Fruit fly (Drosophila melanogaster) whole organism, embryonic: ENCODE results near the gene CG15498.

Experiments
- B-H2 ChIP-seq: fragments of 200-800 bp; sonication (Bioruptor generic); optimal IDR thresholded peaks from 2 replicates; lab custom pipeline; 2018; ENCODE audit warnings: missing biosample characterization, mild to moderate bottlenecking, missing genetic modification characterization
- Bteb2 ChIP-seq: fragments of 200-800 bp; sonication (Bioruptor generic); optimal IDR thresholded peaks from 2 replicates; lab custom pipeline; 2016; ENCODE audit warnings: missing biosample characterization, missing genetic modification characterization
- CG10274 ChIP-seq: fragments of 200-800 bp; sonication (Bioruptor generic); optimal IDR thresholded peaks from 3 replicates; lab custom pipeline; 2017; ENCODE audit warnings: missing biosample characterization, mild to moderate bottlenecking, missing genetic modification characterization
- CG10462 ChIP-seq: fragments of 200-800 bp; sonication (Bioruptor generic); optimal IDR thresholded peaks from 2 replicates; lab custom pipeline; 2016; ENCODE audit warnings: missing biosample characterization, missing genetic modification characterization
- CG10979 ChIP-seq: fragments of 200-800 bp; sonication (Bioruptor generic); optimal IDR thresholded peaks from 2 replicates; lab custom pipeline; 2018; ENCODE audit warnings: missing biosample characterization, mild to moderate bottlenecking, missing genetic modification characterization, moderate library complexity
- CG11093 ChIP-seq: fragments of 200-800 bp; sonication (Bioruptor generic); IDR thresholded peaks from 3 replicates; pipeline ENCODE4 v1.3.6; 2022; ENCODE audit warnings: missing biosample characterization, missing genetic modification characterization
- CG11696 ChIP-seq: fragments of 200-800 bp; sonication (Bioruptor generic); IDR thresholded peaks from 2 replicates; pipeline ENCODE4 v1.3.6; 2022; ENCODE audit warnings: missing biosample characterization, missing genetic modification characterization
- CG15269 ChIP-seq: fragments of 200-800 bp; sonication (Bioruptor generic); optimal IDR thresholded peaks from 2 replicates; lab custom pipeline; 2018; ENCODE audit warnings: missing biosample characterization, mild to moderate bottlenecking, missing genetic modification characterization, moderate library complexity
- CG1529 ChIP-seq: fragments of 200-800 bp; sonication (Bioruptor generic); optimal IDR thresholded peaks from 3 replicates; lab custom pipeline; 2018; ENCODE audit warnings: missing biosample characterization, missing genetic modification characterization
- CG17829 ChIP-seq: fragments of 200-800 bp; optimal IDR thresholded peaks from 2 replicates; lab custom pipeline; 2019; ENCODE audit warnings: missing biosample characterization, mild to moderate bottlenecking, missing genetic modification characterization, moderate library complexity
- CG2116 ChIP-seq: fragments of 200-800 bp; sonication (Bioruptor generic); optimal IDR thresholded peaks from 3 replicates; lab custom pipeline; 2018; ENCODE audit warnings: missing biosample characterization, mild to moderate bottlenecking, missing genetic modification characterization
- CG2129 ChIP-seq: fragments of 200-800 bp; sonication (Bioruptor generic); IDR thresholded peaks from 2 replicates; pipeline ENCODE4 v1.3.6; 2022; ENCODE audit warnings: missing biosample characterization, missing genetic modification characterization; ENCODE audit not compliant: partially characterized antibody
- CG2678 ChIP-seq: fragments of 200-800 bp; sonication (Bioruptor generic); optimal IDR thresholded peaks from 3 replicates; lab custom pipeline; 2019; ENCODE audit warnings: missing biosample characterization, mild to moderate bottlenecking, missing genetic modification characterization, moderate library complexity
- CG3995 ChIP-seq: fragments of 200-800 bp; sonication (Bioruptor generic); optimal IDR thresholded peaks from 3 replicates; lab custom pipeline; 2016; ENCODE audit warnings: missing biosample characterization, missing genetic modification characterization
- CG42726 ChIP-seq: fragments of 200-800 bp; sonication (Bioruptor generic); IDR thresholded peaks from 2 replicates; pipeline ENCODE4 v1.3.6; 2022; ENCODE audit warnings: missing biosample characterization, missing genetic modification characterization; ENCODE audit not compliant: partially characterized antibody
- CG5953 ChIP-seq: fragments of 200-800 bp; sonication (Bioruptor generic); IDR thresholded peaks from 2 replicates; pipeline ENCODE4 v1.3.6; 2022; ENCODE audit warnings: missing biosample characterization, missing genetic modification characterization
- CG6254 ChIP-seq: fragments of 200-800 bp; sonication (Bioruptor generic); optimal IDR thresholded peaks from 3 replicates; lab custom pipeline; 2017; ENCODE audit warnings: mild to moderate bottlenecking, missing biosample characterization, missing genetic modification reagents, missing genetic modification characterization
- CG7271 ChIP-seq: fragments of 200-800 bp; sonication (Bioruptor generic); optimal IDR thresholded peaks from 2 replicates; lab custom pipeline; 2018; ENCODE audit warnings: missing biosample characterization, mild to moderate bottlenecking, missing genetic modification characterization, moderate library complexity
- CG8388 ChIP-seq: fragments of 200-800 bp; sonication (Bioruptor generic); optimal IDR thresholded peaks from 2 replicates; lab custom pipeline; 2019; ENCODE audit warnings: missing biosample characterization, mild to moderate bottlenecking, missing genetic modification characterization, moderate library complexity
- CG9215 ChIP-seq: fragments of 200-800 bp; sonication (Bioruptor generic); IDR thresholded peaks from 2 replicates; pipeline ENCODE4 v1.3.6; 2022; ENCODE audit warnings: missing biosample characterization, missing genetic modification characterization
- CkIIα-i1 ChIP-seq: fragments of 200-800 bp; sonication (Bioruptor generic); IDR thresholded peaks from 2 replicates; pipeline ENCODE4 v1.3.6; 2022; ENCODE audit warnings: missing biosample characterization, missing genetic modification characterization
- Dip3 ChIP-seq: fragments of 200-800 bp; sonication (Bioruptor generic); optimal IDR thresholded peaks from 3 replicates; lab custom pipeline; 2016; ENCODE audit warnings: missing biosample characterization, missing genetic modification characterization
- E2f1 ChIP-seq: fragments of 200-800 bp; sonication (Bioruptor generic); IDR thresholded peaks from 2 replicates; pipeline ENCODE4 v1.3.6; 2022; ENCODE audit warnings: missing biosample characterization, missing genetic modification characterization
- Fer3 ChIP-seq: fragments of 200-800 bp; sonication (Bioruptor generic); optimal IDR thresholded peaks from 2 replicates; lab custom pipeline; 2018; ENCODE audit warnings: missing biosample characterization, mild to moderate bottlenecking, missing genetic modification characterization, moderate library complexity
- Gsc ChIP-seq: fragments of 200-800 bp; sonication (Bioruptor generic); IDR thresholded peaks from 2 replicates; pipeline ENCODE4 v1.3.6; 2022; ENCODE audit warnings: missing biosample characterization, missing genetic modification characterization
- Hsf ChIP-seq: fragments of 200-800 bp; sonication (Bioruptor generic); optimal IDR thresholded peaks from 3 replicates; lab custom pipeline; 2016; ENCODE audit warnings: missing biosample characterization, missing genetic modification characterization
- Kr ChIP-seq: fragments of 200-800 bp; sonication (Bioruptor generic); optimal IDR thresholded peaks from 2 replicates; lab custom pipeline; 2017; ENCODE audit warnings: missing biosample characterization, mild to moderate bottlenecking, missing genetic modification characterization
- MBD-R2 ChIP-seq: fragments of 200-800 bp; sonication (Bioruptor generic); IDR thresholded peaks from 2 replicates; pipeline ENCODE4 v1.3.6; 2022; ENCODE audit warnings: missing biosample characterization, missing genetic modification characterization
- Rx ChIP-seq: fragments of 200-800 bp; sonication (Bioruptor generic); IDR thresholded peaks from 2 replicates; pipeline ENCODE4 v1.3.6; 2022; ENCODE audit warnings: missing biosample characterization, missing genetic modification characterization
- Sry-β ChIP-seq: fragments of 200-800 bp; sonication (Bioruptor generic); optimal IDR thresholded peaks from 2 replicates; lab custom pipeline; 2018; ENCODE audit warnings: missing biosample characterization, mild to moderate bottlenecking, missing genetic modification characterization, moderate library complexity
- abd-A ChIP-seq: fragments of 200-800 bp; sonication (Bioruptor generic); optimal IDR thresholded peaks from 3 replicates; lab custom pipeline; 2019; ENCODE audit warnings: missing biosample characterization, mild to moderate bottlenecking, missing genetic modification characterization, moderate library complexity
- aop ChIP-seq: fragments of 200-800 bp; sonication (Bioruptor generic); IDR thresholded peaks from 2 replicates; pipeline ENCODE4 v1.3.6; 2022; ENCODE audit warnings: missing biosample characterization, missing genetic modification characterization
- bsh ChIP-seq, 2 experiments: fragments of 200-800 bp; sonication (Bioruptor generic); optimal IDR thresholded peaks; 2 replicates each; lab custom pipeline; 2017 to 2018; ENCODE audit warnings: mild to moderate bottlenecking in 2 of 2, missing biosample characterization in 2 of 2, missing genetic modification characterization in 2 of 2, moderate library complexity in 1 of 2
- cato ChIP-seq: fragments of 200-800 bp; sonication (Bioruptor generic); optimal IDR thresholded peaks from 2 replicates; lab custom pipeline; 2016; ENCODE audit warnings: missing biosample characterization, missing genetic modification characterization, borderline replicate concordance
- dmrt11E ChIP-seq: fragments of 200-800 bp; sonication (Bioruptor generic); optimal IDR thresholded peaks from 3 replicates; lab custom pipeline; 2018; ENCODE audit warnings: missing biosample characterization, mild to moderate bottlenecking, missing genetic modification characterization, moderate library complexity
- dmrt99B ChIP-seq: fragments of 200-800 bp; sonication (Bioruptor generic); optimal IDR thresholded peaks from 2 replicates; lab custom pipeline; 2018; ENCODE audit warnings: missing biosample characterization, mild to moderate bottlenecking, missing genetic modification characterization, moderate library complexity
- eve ChIP-seq, 2 experiments: fragments of >200 bp; optimal IDR thresholded peaks; 2 replicates each; lab custom pipeline; 2017; ENCODE audit warnings: missing biosample characterization in 2 of 2, missing genetic modification characterization in 2 of 2
- gcm ChIP-seq: fragments of 200-800 bp; sonication (Bioruptor generic); optimal IDR thresholded peaks from 2 replicates; lab custom pipeline; 2019; ENCODE audit warnings: missing biosample characterization, mild to moderate bottlenecking, missing genetic modification characterization, moderate library complexity
- gem ChIP-seq: fragments of 200-800 bp; sonication (Bioruptor generic); optimal IDR thresholded peaks from 2 replicates; lab custom pipeline; 2019; ENCODE audit warnings: missing biosample characterization, mild to moderate bottlenecking, missing genetic modification characterization, moderate library complexity
- gsb ChIP-seq: fragments of 200-800 bp; sonication (Bioruptor generic); IDR thresholded peaks from 2 replicates; pipeline ENCODE4 v1.3.6; 2022; ENCODE audit warnings: missing biosample characterization, missing genetic modification characterization
- insv ChIP-seq, 2 experiments: fragments of 200-800 bp; sonication (Bioruptor generic); optimal IDR thresholded peaks; 3 replicates each; lab custom pipeline; 2016 to 2018; ENCODE audit warnings: missing biosample characterization in 2 of 2, missing genetic modification characterization in 2 of 2
- odd ChIP-seq: fragments of 200-800 bp; sonication (Bioruptor generic); optimal IDR thresholded peaks from 2 replicates; lab custom pipeline; 2017; ENCODE audit warnings: missing biosample characterization, mild to moderate bottlenecking, missing genetic modification characterization
- pros ChIP-seq: fragments of 200-800 bp; sonication (Bioruptor generic); optimal IDR thresholded peaks from 3 replicates; lab custom pipeline; 2019; ENCODE audit warnings: missing biosample characterization, mild to moderate bottlenecking, missing genetic modification characterization, moderate library complexity
- slou ChIP-seq: fragments of 200-800 bp; sonication (Bioruptor generic); optimal IDR thresholded peaks from 3 replicates; lab custom pipeline; 2016; ENCODE audit warnings: missing biosample characterization, missing genetic modification characterization
- sqz ChIP-seq: fragments of 200-800 bp; sonication (Bioruptor generic); optimal IDR thresholded peaks from 3 replicates; lab custom pipeline; 2018; ENCODE audit warnings: missing biosample characterization, mild to moderate bottlenecking, missing genetic modification characterization
- stwl ChIP-seq: fragments of 200-800 bp; sonication (Bioruptor generic); optimal IDR thresholded peaks from 3 replicates; lab custom pipeline; 2018; ENCODE audit warnings: missing biosample characterization, mild to moderate bottlenecking, missing genetic modification characterization, moderate library complexity
- tin ChIP-seq: fragments of 200-800 bp; sonication (Bioruptor generic); optimal IDR thresholded peaks from 3 replicates; lab custom pipeline; 2016; ENCODE audit warnings: missing biosample characterization, missing genetic modification characterization
- unc-4 ChIP-seq: fragments of 200-800 bp; sonication (Bioruptor generic); IDR thresholded peaks from 2 replicates; pipeline ENCODE4 v1.3.6; 2022; ENCODE audit warnings: missing biosample characterization, missing genetic modification characterization; ENCODE audit not compliant: partially characterized antibody
- vnd ChIP-seq: fragments of 200-800 bp; sonication (Bioruptor generic); IDR thresholded peaks from 3 replicates; pipeline ENCODE4 v1.3.6; 2022; ENCODE audit warnings: missing biosample characterization, missing genetic modification characterization; ENCODE audit not compliant: partially characterized antibody
- wek ChIP-seq: fragments of 200-800 bp; sonication (Bioruptor generic); optimal IDR thresholded peaks from 3 replicates; lab custom pipeline; 2018; ENCODE audit warnings: missing biosample characterization, mild to moderate bottlenecking, missing genetic modification characterization, moderate library complexity
- wor ChIP-seq: fragments of 200-800 bp; sonication (Bioruptor generic); IDR thresholded peaks from 2 replicates; pipeline ENCODE4 v1.3.6; 2022; ENCODE audit warnings: missing biosample characterization, missing genetic modification characterization

CG15498 gene

DNA sequence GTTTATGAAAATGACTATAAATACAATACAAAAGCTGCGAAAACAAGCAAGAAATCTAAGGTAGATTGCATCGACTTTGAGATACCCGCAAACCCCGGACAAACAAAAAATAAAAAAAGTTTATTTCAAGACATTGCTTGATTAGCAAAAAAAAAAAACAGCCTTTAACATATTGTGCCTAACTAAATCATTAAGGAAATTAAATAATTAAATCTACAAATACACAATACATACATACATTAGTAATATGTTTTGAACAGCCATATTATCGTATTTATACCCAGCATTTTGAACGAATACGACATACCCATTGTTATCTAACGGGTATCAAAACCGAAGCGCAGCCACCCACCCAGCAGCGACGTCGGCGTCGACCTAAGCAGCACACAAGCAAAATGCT, 44.0 kb upstream of the CG15498 start (continued):
- no peak for TF ChIP-seq pros (GFP tag; lab: Kevin White, UChicago)
- TF ChIP-seq wor, result no peak
- no peak for TF ChIP-seq CkIIα-i1
- TF ChIP-seq CG2116 (GFP tag; lab: Kevin White, UChicago), result no peak
- peak; percentile 77 for TF ChIP-seq CG15269 (tag; lab: Kevin White, UChicago)
- TF ChIP-seq MBD-R2 (GFP tag; lab: Robert Waterston, UW), result no peak
- TF ChIP-seq abd-A (tag; lab: Kevin White, UChicago), result no peak
- TF ChIP-seq Rx (GFP tag; lab: Robert Waterston, UW), result no peak
- no peak for TF ChIP-seq B-H2 (GFP tag; lab: Kevin White, UChicago)
- peak; percentile 11 for TF ChIP-seq Dip3 (GFP tag; lab: Kevin White, UChicago)
- TF ChIP-seq CG7271 (tag; lab: Kevin White, UChicago), result no peak
- TF ChIP-seq CG17829, result no peak
- peak; percentile 21 for TF ChIP-seq CG10462 (GFP tag; lab: Kevin White, UChicago)
- TF ChIP-seq CG2129 (GFP tag; lab: Robert Waterston, UW), result no peak
- TF ChIP-seq Bteb2 (GFP tag; lab: Kevin White, UChicago), result no peak
- TF ChIP-seq Kr (GFP tag; lab: Kevin White, UChicago), result no peak
- TF ChIP-seq vnd (GFP tag; lab: Robert Waterston, UW), result no peak
- no peak for TF ChIP-seq CG1529
- TF ChIP-seq CG42726 (GFP tag; lab: Robert Waterston, UW), result no peak
- TF ChIP-seq gsb (GFP tag; lab: Robert Waterston, UW), result no peak
- no peak for TF ChIP-seq CG11696 (GFP tag; lab: Robert Waterston, UW)
- TF ChIP-seq unc-4 (GFP tag; lab: Robert Waterston, UW), result no peak
- TF ChIP-seq cato (GFP tag; lab: Kevin White, UChicago), result no peak
- TF ChIP-seq gem (tag; lab: Kevin White, UChicago), result peak; percentile 81
- no peak for TF ChIP-seq CG9215 (GFP tag; lab: Robert Waterston, UW)
- TF ChIP-seq CG5953 (GFP tag; lab: Robert Waterston, UW), result no peak
- no peak for TF ChIP-seq wek (GFP tag; lab: Kevin White, UChicago)
- TF ChIP-seq aop, result no peak
- TF ChIP-seq odd, result no peak
- TF ChIP-seq sqz (GFP tag; lab: Kevin White, UChicago), result no peak
- TF ChIP-seq bsh (GFP tag; optimal IDR thresholded peaks at IDR 0.05; lab: Kevin White, UChicago), result peak in 1 of 2 experiments; percentile 44
- peak; percentile 43 for TF ChIP-seq Fer3 (tag; lab: Kevin White, UChicago)
- TF ChIP-seq Sry-β (GFP tag; lab: Kevin White, UChicago), result no peak
- no peak for TF ChIP-seq E2f1 (GFP tag; lab: Robert Waterston, UW)
- TF ChIP-seq eve (GFP tag; optimal IDR thresholded peaks at IDR 0.05; lab: Kevin White, UChicago), result peak in 1 of 2 experiments; percentile 69
- TF ChIP-seq CG10274 (GFP tag; lab: Kevin White, UChicago), result peak; percentile 33
- no peak for TF ChIP-seq tin (GFP tag; lab: Kevin White, UChicago)
- no peak for TF ChIP-seq CG8388 (GFP tag; lab: Kevin White, UChicago)
- no peak for TF ChIP-seq Gsc
- TF ChIP-seq dmrt99B (tag; lab: Kevin White, UChicago), result peak; percentile 77
- no peak for TF ChIP-seq insv (GFP tag; optimal IDR thresholded peaks at IDR 0.05; lab: Kevin White, UChicago)
- TF ChIP-seq Hsf (GFP tag; lab: Kevin White, UChicago), result peak; percentile 63
- no peak for TF ChIP-seq gcm (GFP tag; lab: Kevin White, UChicago)
- TF ChIP-seq stwl, result no peak
- no peak for TF ChIP-seq dmrt11E (tag; lab: Kevin White, UChicago)
- peak; percentile 24 for TF ChIP-seq CG10979 (tag; lab: Kevin White, UChicago)
- TF ChIP-seq CG6254 (GFP tag; lab: Kevin White, UChicago), result no peak
- TF ChIP-seq CG2678, result peak; percentile 62
- peak; percentile 25; the same call in 1 of the 3 replicates for TF ChIP-seq CG11093 (GFP tag; lab: Robert Waterston, UW)
- peak; percentile 3 for TF ChIP-seq slou (GFP tag; lab: Kevin White, UChicago)
- no peak for TF ChIP-seq CG3995 (GFP tag; lab: Kevin White, UChicago)
